Fruit fly (Drosophila melanogaster) whole organism, embryonic: ENCODE measurements around the gene CG6983.

Source experiments
- ATbp ChIP-seq: fragments of 200-800 bp; sonication (Bioruptor generic); optimal IDR thresholded peaks from 2 replicates; lab custom pipeline; 2017; ENCODE audit warnings: missing biosample characterization, mild to moderate bottlenecking, missing genetic modification characterization, missing genetic modification reagents
- C15 ChIP-seq: fragments of 200-800 bp; sonication (Bioruptor generic); IDR thresholded peaks from 3 replicates; pipeline ENCODE4 v1.3.6; 2022; ENCODE audit warnings: missing biosample characterization, missing genetic modification characterization
- CG10209 ChIP-seq: fragments of 200-800 bp; sonication (Bioruptor generic); optimal IDR thresholded peaks from 3 replicates; lab custom pipeline; 2017; ENCODE audit warnings: missing biosample characterization, mild to moderate bottlenecking, missing genetic modification characterization, missing genetic modification reagents
- CG11093 ChIP-seq: fragments of 200-800 bp; sonication (Bioruptor generic); IDR thresholded peaks from 3 replicates; pipeline ENCODE4 v1.3.6; 2022; ENCODE audit warnings: missing biosample characterization, missing genetic modification characterization
- CG1233 ChIP-seq: fragments of 200-800 bp; sonication (Bioruptor generic); optimal IDR thresholded peaks from 4 replicates; lab custom pipeline; 2018; ENCODE audit warnings: missing biosample characterization, mild to moderate bottlenecking, missing genetic modification characterization
- CG12769 ChIP-seq: fragments of 200-800 bp; sonication (Bioruptor generic); optimal IDR thresholded peaks from 2 replicates; lab custom pipeline; 2019; ENCODE audit warnings: missing biosample characterization, mild to moderate bottlenecking, missing genetic modification characterization, moderate library complexity
- CG14441 ChIP-seq: fragments of 200-800 bp; sonication (Bioruptor generic); IDR thresholded peaks from 2 replicates; pipeline ENCODE4 v1.3.6; 2022; ENCODE audit warnings: missing biosample characterization, missing genetic modification characterization
- CG15601 ChIP-seq: fragments of 200-800 bp; sonication (Bioruptor generic); optimal IDR thresholded peaks from 3 replicates; lab custom pipeline; 2019; ENCODE audit warnings: missing biosample characterization, mild to moderate bottlenecking, missing genetic modification characterization, moderate library complexity
- CG1602 ChIP-seq: fragments of 200-800 bp; sonication (Bioruptor generic); optimal IDR thresholded peaks from 3 replicates; lab custom pipeline; 2016; ENCODE audit warnings: missing biosample characterization, missing genetic modification characterization
- CG16863 ChIP-seq: fragments of 200-800 bp; sonication (Bioruptor generic); optimal IDR thresholded peaks from 3 replicates; lab custom pipeline; 2016; ENCODE audit warnings: missing biosample characterization, missing genetic modification characterization
- CG17612 ChIP-seq: fragments of 200-800 bp; sonication (Bioruptor generic); IDR thresholded peaks from 2 replicates; pipeline ENCODE4 v1.3.6; 2022; ENCODE audit warnings: missing biosample characterization, missing genetic modification characterization
- CG18764 ChIP-seq: fragments of 200-800 bp; sonication (Bioruptor generic); optimal IDR thresholded peaks from 3 replicates; lab custom pipeline; 2016; ENCODE audit warnings: missing biosample characterization, missing genetic modification characterization
- CG2120 ChIP-seq: fragments of 200-800 bp; sonication (Bioruptor generic); optimal IDR thresholded peaks from 3 replicates; lab custom pipeline; 2016; ENCODE audit warnings: missing biosample characterization, missing genetic modification characterization
- CG2199 ChIP-seq: fragments of 200-800 bp; sonication (Bioruptor generic); IDR thresholded peaks from 3 replicates; pipeline ENCODE4 v1.3.6; 2022; ENCODE audit warnings: missing biosample characterization, missing genetic modification characterization
- CG2712 ChIP-seq: fragments of 200-800 bp; optimal IDR thresholded peaks from 3 replicates; lab custom pipeline; 2019; ENCODE audit warnings: missing biosample characterization, mild to moderate bottlenecking, missing genetic modification characterization, moderate library complexity
- CG32532 ChIP-seq: fragments of 200-800 bp; sonication (Bioruptor generic); IDR thresholded peaks from 2 replicates; pipeline ENCODE4 v1.3.6; 2022; ENCODE audit warnings: missing biosample characterization, missing genetic modification characterization
- CG3407 ChIP-seq: fragments of 200-800 bp; sonication (Bioruptor generic); optimal IDR thresholded peaks from 2 replicates; lab custom pipeline; 2018; ENCODE audit warnings: missing biosample characterization, mild to moderate bottlenecking, missing genetic modification characterization
- CG4282 ChIP-seq: fragments of 200-800 bp; sonication (Bioruptor generic); optimal IDR thresholded peaks from 2 replicates; lab custom pipeline; 2016; ENCODE audit warnings: missing biosample characterization, missing genetic modification characterization
- CG4820 ChIP-seq: fragments of 200-800 bp; sonication (Bioruptor generic); optimal IDR thresholded peaks from 3 replicates; lab custom pipeline; 2016; ENCODE audit warnings: missing biosample characterization, missing genetic modification characterization
- CG5180 ChIP-seq: fragments of 200-800 bp; sonication (Bioruptor generic); optimal IDR thresholded peaks from 3 replicates; lab custom pipeline; 2017; ENCODE audit warnings: missing biosample characterization, missing genetic modification characterization, mild to moderate bottlenecking, moderate library complexity, missing genetic modification reagents
- CG7556 ChIP-seq: fragments of 200-800 bp; sonication (Bioruptor generic); optimal IDR thresholded peaks from 2 replicates; lab custom pipeline; 2017; ENCODE audit warnings: missing biosample characterization, mild to moderate bottlenecking, missing genetic modification characterization
- CG8281 ChIP-seq: fragments of 200-800 bp; sonication (Bioruptor generic); optimal IDR thresholded peaks from 2 replicates; lab custom pipeline; 2018; ENCODE audit warnings: missing biosample characterization, mild to moderate bottlenecking, missing genetic modification characterization, moderate library complexity
- CG9437 ChIP-seq: fragments of 200-800 bp; sonication (Bioruptor generic); optimal IDR thresholded peaks from 2 replicates; lab custom pipeline; 2018; ENCODE audit warnings: missing biosample characterization, mild to moderate bottlenecking, missing genetic modification characterization
- CG9797 ChIP-seq: fragments of 200-800 bp; sonication (Bioruptor generic); optimal IDR thresholded peaks from 3 replicates; lab custom pipeline; 2018; ENCODE audit warnings: missing biosample characterization, mild to moderate bottlenecking, missing genetic modification characterization
- CG9817 ChIP-seq: fragments of 200-800 bp; sonication (Bioruptor generic); optimal IDR thresholded peaks from 2 replicates; lab custom pipeline; 2018; ENCODE audit warnings: missing biosample characterization, mild to moderate bottlenecking, missing genetic modification characterization, moderate library complexity
- E2f1 ChIP-seq: fragments of 200-800 bp; sonication (Bioruptor generic); IDR thresholded peaks from 2 replicates; pipeline ENCODE4 v1.3.6; 2022; ENCODE audit warnings: missing biosample characterization, missing genetic modification characterization
- HLH3B ChIP-seq: fragments of 200-800 bp; sonication (Bioruptor generic); IDR thresholded peaks from 2 replicates; pipeline ENCODE4 v1.3.6; 2022; ENCODE audit warnings: missing biosample characterization, missing genetic modification characterization
- Hr39 ChIP-seq: fragments of >200 bp; optimal IDR thresholded peaks from 2 replicates; lab custom pipeline; 2017
- Hsf ChIP-seq: fragments of 200-800 bp; sonication (Bioruptor generic); optimal IDR thresholded peaks from 3 replicates; lab custom pipeline; 2016; ENCODE audit warnings: missing biosample characterization, missing genetic modification characterization
- Max ChIP-seq: fragments of 200-800 bp; sonication (Bioruptor generic); optimal IDR thresholded peaks from 2 replicates; lab custom pipeline; 2016; ENCODE audit warnings: missing biosample characterization, mild to moderate bottlenecking, missing genetic modification characterization
- Pdp1 ChIP-seq, 2 experiments: fragments of 200-800 bp; sonication (Bioruptor generic); optimal IDR thresholded peaks; 3 replicates each; lab custom pipeline; 2016; ENCODE audit warnings: missing biosample characterization in 2 of 2, missing genetic modification characterization in 2 of 2, mild to moderate bottlenecking in 1 of 2, moderate library complexity in 1 of 2
- Poxn ChIP-seq: fragments of 200-800 bp; sonication (Bioruptor generic); IDR thresholded peaks from 2 replicates; pipeline ENCODE4 v1.3.6; 2022; ENCODE audit warnings: missing biosample characterization, missing genetic modification characterization
- Side ChIP-seq: fragments of 200-800 bp; sonication (Bioruptor generic); optimal IDR thresholded peaks from 2 replicates; lab custom pipeline; 2016; ENCODE audit warnings: missing biosample characterization, missing genetic modification characterization
- Sin3A ChIP-seq: fragments of >200 bp; optimal IDR thresholded peaks from 2 replicates; lab custom pipeline; 2018
- Xrp1 ChIP-seq: fragments of 200-800 bp; sonication (Bioruptor generic); IDR thresholded peaks from 2 replicates; pipeline ENCODE4 v1.3.6; 2022; ENCODE audit warnings: missing biosample characterization, missing genetic modification characterization
- ab ChIP-seq: fragments of 200-800 bp; sonication (Bioruptor generic); optimal IDR thresholded peaks from 2 replicates; lab custom pipeline; 2016; ENCODE audit warnings: missing biosample characterization, missing genetic modification characterization
- crol ChIP-seq: fragments of 200-800 bp; sonication (Bioruptor generic); IDR thresholded peaks from 2 replicates; pipeline ENCODE4 v1.3.6; 2022; ENCODE audit warnings: missing biosample characterization, missing genetic modification characterization
- eve ChIP-seq, 2 experiments: fragments of >200 bp; optimal IDR thresholded peaks; 2 replicates each; lab custom pipeline; 2017; ENCODE audit warnings: missing biosample characterization in 2 of 2, missing genetic modification characterization in 2 of 2
- gsb ChIP-seq: fragments of 200-800 bp; sonication (Bioruptor generic); IDR thresholded peaks from 2 replicates; pipeline ENCODE4 v1.3.6; 2022; ENCODE audit warnings: missing biosample characterization, missing genetic modification characterization
- hb ChIP-seq: fragments of 200-800 bp; sonication (Bioruptor generic); IDR thresholded peaks from 3 replicates; pipeline ENCODE4 v1.3.6; 2022; ENCODE audit warnings: missing biosample characterization, missing genetic modification characterization; ENCODE audit not compliant: partially characterized antibody
- insv ChIP-seq, 2 experiments: fragments of 200-800 bp; sonication (Bioruptor generic); optimal IDR thresholded peaks; 3 replicates each; lab custom pipeline; 2016 to 2018; ENCODE audit warnings: missing biosample characterization in 2 of 2, missing genetic modification characterization in 2 of 2
- jing ChIP-seq: fragments of 200-800 bp; sonication (Bioruptor generic); optimal IDR thresholded peaks from 2 replicates; lab custom pipeline; 2018; ENCODE audit warnings: missing biosample characterization, mild to moderate bottlenecking, missing genetic modification characterization
- klu ChIP-seq: fragments of 200-800 bp; sonication (Bioruptor generic); IDR thresholded peaks from 2 replicates; pipeline ENCODE4 v1.3.6; 2022; ENCODE audit warnings: missing biosample characterization, missing genetic modification characterization
- mld ChIP-seq: fragments of 200-800 bp; sonication (Bioruptor generic); IDR thresholded peaks from 3 replicates; pipeline ENCODE4 v1.3.6; 2022; ENCODE audit warnings: missing biosample characterization, missing genetic modification characterization; ENCODE audit not compliant: partially characterized antibody
- odd ChIP-seq: fragments of 200-800 bp; sonication (Bioruptor generic); optimal IDR thresholded peaks from 2 replicates; lab custom pipeline; 2017; ENCODE audit warnings: missing biosample characterization, mild to moderate bottlenecking, missing genetic modification characterization
- sim ChIP-seq: fragments of 200-800 bp; sonication (Bioruptor generic); IDR thresholded peaks from 2 replicates; pipeline ENCODE4 v1.3.6; 2022; ENCODE audit warnings: missing biosample characterization, missing genetic modification characterization
- sisA ChIP-seq: fragments of 200-800 bp; sonication (Bioruptor generic); IDR thresholded peaks from 2 replicates; pipeline ENCODE4 v1.3.6; 2022; ENCODE audit warnings: missing biosample characterization, missing genetic modification characterization
- tap ChIP-seq: fragments of 200-800 bp; optimal IDR thresholded peaks from 3 replicates; lab custom pipeline; 2019; ENCODE audit warnings: missing biosample characterization, mild to moderate bottlenecking, missing genetic modification characterization, moderate library complexity
- vnd ChIP-seq: fragments of 200-800 bp; sonication (Bioruptor generic); IDR thresholded peaks from 3 replicates; pipeline ENCODE4 v1.3.6; 2022; ENCODE audit warnings: missing biosample characterization, missing genetic modification characterization; ENCODE audit not compliant: partially characterized antibody
- zfh1 ChIP-seq: fragments of 200-800 bp; sonication (Bioruptor generic); IDR thresholded peaks from 3 replicates; pipeline ENCODE4 v1.3.6; 2022; ENCODE audit warnings: missing biosample characterization, missing genetic modification characterization

The CG6983 gene

dm6 chr3L:8457866-8458766 is 8.9 kb upstream of the CG6983 start (continued):
- TF ChIP-seq CG4820 (GFP tag; lab: Kevin White, UChicago) (peak; percentile 98), CG3407 (GFP tag; lab: Kevin White, UChicago) (peak; percentile 98), sisA (peak; percentile 99), CG5180 (GFP tag; lab: Kevin White, UChicago) (peak; percentile 93), Pdp1 (GFP tag; optimal IDR thresholded peaks at IDR 0.05; lab: Kevin White, UChicago) (peak; percentile 97 to 98), Side (GFP tag; lab: Kevin White, UChicago) (peak; percentile 96), CG2712 (tag; lab: Kevin White, UChicago) (peak; percentile 99), Xrp1 (peak; percentile 99), Poxn (GFP tag; lab: Robert Waterston, UW) (peak; percentile 92), crol (GFP tag; lab: Robert Waterston, UW) (peak; percentile 98), Sin3A (lab: Kevin White, UChicago) (no peak), klu (peak; percentile 95), C15 (GFP tag; lab: Robert Waterston, UW) (peak; percentile 94), CG9817 (peak; percentile 98), insv (GFP tag; optimal IDR thresholded peaks at IDR 0.05; lab: Kevin White, UChicago) (peak; percentile 23 to 80), jing (GFP tag; lab: Kevin White, UChicago) (peak; percentile 96), CG16863 (peak; percentile 98), CG18764 (GFP tag; lab: Kevin White, UChicago) (peak; percentile 97), CG10209 (GFP tag; lab: Kevin White, UChicago) (peak; percentile 98), CG9797 (GFP tag; lab: Kevin White, UChicago) (peak; percentile 58), hb (GFP tag; lab: Robert Waterston, UW) (no peak), Hr39 (no peak), tap (peak; percentile 99), CG8281 (peak; percentile 86), Max (GFP tag; lab: Kevin White, UChicago) (peak; percentile 98)

dm6 chr3L:8456472-8457049 is 7.4 kb upstream of the CG6983 start:
- TF ChIP-seq CG14441 (GFP tag; lab: Robert Waterston, UW) (no peak), vnd (no peak), HLH3B (GFP tag; lab: Robert Waterston, UW) (no peak), sim (no peak), CG11093 (GFP tag; lab: Robert Waterston, UW) (no peak), eve (GFP tag; optimal IDR thresholded peaks at IDR 0.05; lab: Kevin White, UChicago) (peak in 1 of 2 experiments; percentile 33), ATbp (no peak), CG2120 (GFP tag; lab: Kevin White, UChicago) (no peak), mld (no peak), ab (GFP tag; lab: Kevin White, UChicago) (no peak), gsb (GFP tag; lab: Robert Waterston, UW) (no peak), CG32532 (GFP tag; lab: Robert Waterston, UW) (no peak), odd (GFP tag; lab: Kevin White, UChicago) (no peak), CG4282 (no peak), CG17612 (GFP tag; lab: Robert Waterston, UW) (no peak), zfh1 (GFP tag; lab: Robert Waterston, UW) (no peak), CG2199 (no peak), CG7556 (GFP tag; lab: Kevin White, UChicago) (no peak), CG12769 (tag; lab: Kevin White, UChicago) (peak; percentile 54), CG15601 (no peak), E2f1 (GFP tag; lab: Robert Waterston, UW) (no peak), CG1233 (GFP tag; lab: Kevin White, UChicago) (no peak), CG9437 (no peak), Hsf (GFP tag; lab: Kevin White, UChicago) (no peak), CG1602 (no peak)
